Worm (Caenorhabditis elegans): Measurements from ENCODE around the gene far-1.
"Not testable (repeated sequence)": the region's sequence is repeated elsewhere in the genome, so short reads cannot be mapped to it uniquely, and the experiment has no call there.

far-1 gene

DNA sequence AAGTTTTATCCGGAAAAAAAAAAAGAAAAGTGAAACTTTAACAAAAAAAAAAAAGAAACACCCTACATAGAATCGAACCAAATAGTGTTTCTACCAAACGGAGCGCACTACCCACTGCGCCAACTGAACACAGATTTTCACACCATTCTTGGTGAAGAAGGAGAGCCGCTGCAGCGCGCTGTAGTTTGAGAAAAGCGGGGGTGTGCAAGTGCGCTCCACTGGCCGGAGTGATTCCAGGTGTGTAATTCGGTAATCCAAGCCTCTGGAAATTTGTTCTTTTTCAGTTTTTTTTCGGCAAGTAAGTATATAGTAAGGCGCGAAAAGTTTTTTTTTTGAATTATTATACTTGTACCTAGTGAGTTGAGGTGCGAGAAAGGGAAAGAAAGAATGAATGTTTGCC is 29.9 kb upstream of the far-1 start (continued):
- TF ChIP-seq D1046.2 (GFP tag; IDR thresholded peaks at IDR 0.05): peak; percentile 72; the same call in 1 of the 2 replicates
- TF ChIP-seq lin-38 (GFP tag; IDR thresholded peaks at IDR 0.05): peak; percentile 97
- TF ChIP-seq dmd-8 (GFP tag; IDR thresholded peaks at IDR 0.05): peak; percentile 92
- TF ChIP-seq ctbp-1 (GFP tag; IDR thresholded peaks at IDR 0.05): peak; percentile 79
- peak; percentile 89 for TF ChIP-seq lim-7 (GFP tag; IDR thresholded peaks at IDR 0.05)
- peak; percentile 50 for TF ChIP-seq php-3 (GFP tag; IDR thresholded peaks at IDR 0.05)
- 0 out of 2 replicates have a peak, but pooled peaks have one; percentile 45 for TF ChIP-seq ZK337.2 (GFP tag; IDR thresholded peaks at IDR 0.05)
- peak; percentile 88 for TF ChIP-seq egl-43 (GFP tag; IDR thresholded peaks at IDR 0.05)
- peak; percentile 59; the same call in 1 of the 2 replicates for TF ChIP-seq tra-1 (GFP tag; IDR thresholded peaks at IDR 0.05)
- TF ChIP-seq nhr-42 (GFP tag; IDR thresholded peaks at IDR 0.05): peak; percentile 78
- peak; percentile 92 for TF ChIP-seq pha-4 (GFP tag; IDR thresholded peaks at IDR 0.05)
- TF ChIP-seq pha-4 (tag; optimal IDR thresholded peaks at IDR 0.05): not testable (repeated sequence)
- 0 out of 2 replicates have a peak, but pooled peaks have one; percentile 51 for TF ChIP-seq mxl-2 (GFP tag; conservative IDR thresholded peaks at IDR 0.05)
- TF ChIP-seq arid-1 (GFP tag; conservative IDR thresholded peaks at IDR 0.05): peak; percentile 77
- peak; percentile 73; the same call in 1 of the 2 replicates for TF ChIP-seq saeg-2 (GFP tag; IDR thresholded peaks at IDR 0.05)
- TF ChIP-seq Y105C5A.15 (GFP tag; IDR thresholded peaks at IDR 0.05): 0 out of 2 replicates have a peak, but pooled peaks have one; percentile 27

DNA sequence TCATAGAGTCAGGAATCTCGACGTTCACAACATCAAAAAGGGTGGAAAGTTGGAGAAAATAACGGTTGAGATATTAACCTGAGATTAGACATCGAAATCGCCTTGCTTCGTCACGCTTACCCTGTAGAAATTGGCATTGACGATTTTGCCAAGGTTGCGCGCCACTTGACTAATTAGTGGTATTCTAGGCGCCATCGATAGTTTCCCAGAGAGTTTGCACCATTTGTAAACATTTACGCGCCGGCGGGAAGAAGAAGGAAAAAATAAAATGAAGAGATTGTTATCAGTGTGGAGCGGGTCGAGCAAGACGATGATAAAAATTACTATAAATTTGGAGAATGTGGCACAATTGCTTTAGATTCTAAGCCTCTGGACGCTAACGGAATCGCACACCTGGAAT is 29.3 kb upstream of the far-1 start:
- TF ChIP-seq aha-1 (tag) (peak; percentile 31), mdl-1 (tag; optimal IDR thresholded peaks at IDR 0.05) (no peak), daf-16 (GFP tag; optimal IDR thresholded peaks at IDR 0.05) (no peak), daf-16 (tag; optimal IDR thresholded peaks at IDR 0.05) (peak; percentile 37)

DNA sequence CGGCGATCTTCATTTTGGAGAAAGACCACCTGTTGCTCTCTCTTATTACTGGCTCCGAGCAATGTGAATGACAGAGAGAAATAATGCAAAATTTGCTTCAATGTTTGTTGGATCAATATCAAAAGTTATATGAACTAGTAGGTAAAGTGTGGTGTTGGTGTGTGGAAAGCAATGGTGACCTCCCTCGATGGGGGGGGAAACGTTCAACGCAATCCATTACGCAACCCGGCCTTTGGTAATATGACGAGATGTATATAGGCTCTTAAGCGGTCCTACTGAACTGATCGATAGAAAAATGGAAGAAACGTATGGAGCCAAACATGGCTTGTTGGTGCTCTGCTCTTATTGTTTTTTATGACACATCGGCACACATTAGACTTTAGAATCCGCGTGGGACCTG is 28.7 kb upstream of the far-1 start:
- TF ChIP-seq unc-62 (GFP tag; optimal IDR thresholded peaks at IDR 0.05 in 1 of 2) (no peak), unc-62 (tag; optimal IDR thresholded peaks at IDR 0.05) (no peak), ama-1 (optimal IDR thresholded peaks at IDR 0.05) (no peak), daf-16 (GFP tag; optimal IDR thresholded peaks at IDR 0.05) (no peak), daf-16 (tag; optimal IDR thresholded peaks at IDR 0.05) (no peak), hlh-30 (tag; optimal IDR thresholded peaks at IDR 0.05; ENCODE audit: insufficient read depth) (no peak), egl-27 (tag; optimal IDR thresholded peaks at IDR 0.05) (no peak), aha-1 (tag) (no peak), lsy-2 (tag; optimal IDR thresholded peaks at IDR 0.05) (no peak), ceh-28 (tag; optimal IDR thresholded peaks at IDR 0.05) (no peak), Y75B8A.6 (GFP tag; IDR thresholded peaks at IDR 0.05) (no peak), R02D3.7 (tag; optimal IDR thresholded peaks at IDR 0.05) (no peak), Y5F2A.4 (GFP tag; optimal IDR thresholded peaks at IDR 0.05) (no peak)

DNA sequence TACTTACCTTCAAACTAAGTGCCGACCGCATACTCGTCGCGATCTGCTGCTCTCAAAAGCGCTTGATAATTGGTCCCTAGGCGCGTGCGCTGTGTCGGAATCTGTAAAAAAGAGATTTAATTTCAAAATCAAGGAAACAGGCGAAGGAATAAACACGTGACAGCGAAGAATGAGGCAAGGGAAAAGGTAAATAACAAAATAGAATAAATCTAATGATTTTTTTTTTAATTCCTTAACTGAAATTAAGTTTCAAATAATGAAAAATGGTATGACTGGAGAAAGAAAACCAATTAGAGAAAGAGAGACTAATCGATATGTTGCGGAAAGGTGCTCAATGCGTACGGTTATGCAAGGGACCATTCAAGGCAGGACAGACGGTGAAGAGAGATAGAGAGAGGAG is 28.2 kb upstream of the far-1 start, which contains the start of gene cya-1:
cya-1 (minus strand) TSS at position 101 of the 400 bp plus-strand sequence.
- TF ChIP-seq attf-4 (tag; optimal IDR thresholded peaks at IDR 0.05) (no peak), lim-7 (GFP tag; IDR thresholded peaks at IDR 0.05) (no peak), unc-62 (GFP tag; optimal IDR thresholded peaks at IDR 0.05 in 1 of 2) (no peak), unc-62 (tag; optimal IDR thresholded peaks at IDR 0.05) (no peak), rbr-2 (tag; optimal IDR thresholded peaks at IDR 0.05) (no peak), zag-1 (tag; optimal IDR thresholded peaks at IDR 0.05) (no peak), madf-9 (GFP tag; conservative IDR thresholded peaks at IDR 0.05) (no peak), ZK337.2 (GFP tag; IDR thresholded peaks at IDR 0.05) (no peak), ztf-11 (tag; optimal IDR thresholded peaks at IDR 0.05) (no peak), fos-1 (tag; optimal IDR thresholded peaks at IDR 0.05) (no peak), ztf-7 (tag; optimal IDR thresholded peaks at IDR 0.05) (no peak), nhr-77 (tag; optimal IDR thresholded peaks at IDR 0.05) (no peak), unc-39 (tag; optimal IDR thresholded peaks at IDR 0.05) (no peak), mep-1 (tag; optimal IDR thresholded peaks at IDR 0.05) (no peak), ceh-82 (tag; optimal IDR thresholded peaks at IDR 0.05) (no peak)

Data from whole organism, L4 larva.